Worm (Caenorhabditis elegans) whole organism, L1 larva: Measurements from ENCODE around the gene inos-1.

ENCODE experiments used
- ceh-8 ChIP-seq: fragments of 200-800 bp; sonication (Bioruptor generic); optimal IDR thresholded peaks from 2 replicates; lab custom pipeline; 2018; ENCODE audit warnings: mild to moderate bottlenecking, missing genetic modification characterization, moderate library complexity, missing compliant biosample characterization
- ceh-82 ChIP-seq, 3 experiments: fragments of 150-350 bp in 1 of 3; sonication (generic microtip) in 2 of 3; optimal IDR thresholded peaks; 2 replicates each; lab custom pipeline; 2014 to 2017; ENCODE audit warnings: missing biosample characterization in 3 of 3, missing genetic modification characterization in 3 of 3
- ces-1 ChIP-seq: fragments of 150-350 bp; optimal IDR thresholded peaks from 2 replicates; lab custom pipeline; 2014; ENCODE audit warnings: missing biosample characterization, missing genetic modification reagents, missing genetic modification characterization
- egl-27 ChIP-seq, 2 experiments: fragments of 150-350 bp in 1 of 2; sonication (generic microtip); optimal IDR thresholded peaks; 3 replicates each; lab custom pipeline; 2017 to 2018; ENCODE audit warnings: missing biosample characterization in 2 of 2, missing genetic modification characterization in 2 of 2, missing genetic modification reagents in 2 of 2
- fos-1 ChIP-seq: fragments of 150-350 bp; optimal IDR thresholded peaks from 2 replicates; lab custom pipeline; 2014; ENCODE audit warnings: missing biosample characterization, missing genetic modification characterization
- isw-1 ChIP-seq: fragments of 200-800 bp; sonication (Bioruptor generic); IDR thresholded peaks from 2 replicates; pipeline ENCODE4 v1.3.6; 2022; ENCODE audit warnings: missing genetic modification characterization, missing compliant biosample characterization
- lin-13 ChIP-seq: fragments of 150-350 bp; optimal IDR thresholded peaks from 2 replicates; lab custom pipeline; 2014; ENCODE audit warnings: missing biosample characterization, missing genetic modification reagents, missing genetic modification characterization
- mep-1 ChIP-seq: fragments of 150-350 bp; optimal IDR thresholded peaks from 2 replicates; lab custom pipeline; 2014; ENCODE audit warnings: missing biosample characterization, missing genetic modification characterization
- nhr-11 ChIP-seq: fragments of 150-350 bp; optimal IDR thresholded peaks from 2 replicates; lab custom pipeline; 2014; ENCODE audit warnings: missing biosample characterization, missing genetic modification characterization
- nhr-76 ChIP-seq: sonication (generic microtip); optimal IDR thresholded peaks from 2 replicates; lab custom pipeline; 2017; ENCODE audit warnings: missing biosample characterization, missing genetic modification characterization

- TF ChIP-seq ces-1 (no peak), ceh-8 (GFP tag; lab: Kevin White, UChicago) (no peak), nhr-76 (tag; lab: Kevin White, UChicago) (no peak), isw-1 (GFP tag; lab: Robert Waterston, UW) (no peak), mep-1 (tag; lab: Kevin White, UChicago) (no peak), ceh-82 (tag; optimal IDR thresholded peaks at IDR 0.05; lab: Kevin White, UChicago) (no peak), nhr-11 (no peak), fos-1 (tag; lab: Kevin White, UChicago) (no peak), lin-13 (no peak), egl-27 (tag; optimal IDR thresholded peaks at IDR 0.05; lab: Kevin White, UChicago) (no peak)
These were observed 33.8 kb upstream of the inos-1 start for ce11 chrII:11733850-11734249.
